Fruit fly (Drosophila melanogaster) whole organism: ENCODE results near the gene CG32428.

ENCODE experiments used
- Dll ChIP-seq: fragments of >200 bp; optimal IDR thresholded peaks from 2 replicates; lab custom pipeline; 2017
- EcR ChIP-seq, 2 experiments: fragments of >200 bp; optimal IDR thresholded peaks; 2 replicates each; lab custom pipeline; 2017; ENCODE audit warnings: missing biosample characterization in 2 of 2, missing genetic modification characterization in 2 of 2, missing genetic modification reagents in 2 of 2
- pan ChIP-seq: fragments of >200 bp; optimal IDR thresholded peaks from 2 replicates; lab custom pipeline; 2017
- psq ChIP-seq: fragments of >200 bp; optimal IDR thresholded peaks from 2 replicates; lab custom pipeline; 2017

DNA sequence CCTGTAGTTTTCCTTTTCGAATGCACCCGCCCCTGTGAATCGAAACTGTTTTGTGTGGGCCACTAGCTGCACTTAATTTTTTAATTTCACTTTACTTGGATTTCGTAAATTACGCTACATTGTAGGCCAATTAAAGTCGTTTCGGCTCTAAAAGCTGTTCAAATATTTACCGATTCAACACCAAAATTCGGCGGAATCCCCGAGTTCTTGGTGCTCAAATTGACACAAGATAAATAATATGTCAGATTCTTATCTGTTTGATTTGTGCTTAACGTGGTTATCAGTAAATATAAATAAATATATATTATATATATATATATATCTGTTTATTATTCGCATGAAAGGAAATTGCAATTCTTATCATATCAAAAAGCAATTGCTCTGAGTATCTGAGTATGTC, 25.6 kb downstream of the CG32428 start:
- TF ChIP-seq psq (no peak), Dll (lab: Kevin White, UChicago) (no peak), pan (lab: Kevin White, UChicago) (no peak), EcR (GFP tag; optimal IDR thresholded peaks at IDR 0.05; lab: Kevin White, UChicago) (no peak)
